Fruit fly (Drosophila melanogaster): Measurements from ENCODE around the gene CG32751.

The CG32751 gene

DNA sequence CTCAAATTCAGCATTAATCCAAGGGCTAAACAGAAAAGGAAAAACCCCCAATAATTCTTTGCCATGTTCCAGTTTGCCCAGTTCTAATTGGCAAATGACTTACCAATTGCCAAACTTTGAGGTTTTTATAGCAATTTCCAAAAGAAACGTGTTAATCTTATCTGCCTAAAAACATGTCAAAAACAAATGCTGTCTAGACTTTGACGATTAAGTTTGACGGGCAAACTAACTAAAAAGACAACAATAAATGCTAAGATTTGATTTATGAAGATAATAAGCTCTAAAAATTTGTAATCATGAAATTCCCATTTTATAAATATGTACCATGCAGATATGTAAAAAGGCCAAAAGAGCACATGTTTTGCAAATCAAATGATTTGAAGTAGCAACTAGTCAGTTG is at the start of gene CG32751:
TSS of gene CG32751 (minus strand) at position 101 of the 400 bp plus-strand sequence.
- TF ChIP-seq CG9705 (GFP tag; optimal IDR thresholded peaks at IDR 0.05) (no peak), Sp1 (GFP tag; optimal IDR thresholded peaks at IDR 0.05) (no peak), Hr78 (GFP tag; optimal IDR thresholded peaks at IDR 0.05) (no peak), tai (GFP tag; optimal IDR thresholded peaks at IDR 0.05) (no peak), h (GFP tag; optimal IDR thresholded peaks at IDR 0.05) (no peak), N (GFP tag; optimal IDR thresholded peaks at IDR 0.05) (no peak), sv (GFP tag; optimal IDR thresholded peaks at IDR 0.05) (no peak), sage (GFP tag; optimal IDR thresholded peaks at IDR 0.05) (no peak), Myc (optimal IDR thresholded peaks at IDR 0.05) (no peak), woc (GFP tag; optimal IDR thresholded peaks at IDR 0.05) (no peak), Jra (GFP tag; optimal IDR thresholded peaks at IDR 0.05) (no peak), HLH106 (tag; optimal IDR thresholded peaks at IDR 0.05) (no peak)

DNA sequence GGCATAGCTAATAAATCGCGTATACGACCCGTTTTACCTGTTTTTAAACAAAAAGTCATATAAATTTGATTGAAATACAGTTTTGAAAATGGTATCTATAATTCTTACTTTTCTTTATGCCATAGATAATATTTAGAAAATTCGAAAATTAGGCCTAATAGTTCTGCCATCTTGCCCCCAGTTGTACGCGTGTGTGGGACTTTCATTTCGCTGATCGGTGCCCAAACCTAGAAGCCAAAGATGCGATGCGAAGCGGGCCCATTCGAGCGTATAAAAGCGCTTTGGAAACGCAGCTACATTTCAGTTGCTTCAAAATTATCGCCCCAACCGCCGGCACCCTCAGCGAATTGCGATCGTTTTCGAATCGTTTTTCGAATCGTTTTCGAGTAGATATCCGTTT is 38.6 kb upstream of the CG32751 start, which contains the start of gene CG14445:
TSS of gene CG14445 (plus strand) at position 301 of the 400 bp plus-strand sequence.
- no peak for TF ChIP-seq h (GFP tag; optimal IDR thresholded peaks at IDR 0.05)
- no peak for TF ChIP-seq GATAd (GFP tag; optimal IDR thresholded peaks at IDR 0.05)

DNA sequence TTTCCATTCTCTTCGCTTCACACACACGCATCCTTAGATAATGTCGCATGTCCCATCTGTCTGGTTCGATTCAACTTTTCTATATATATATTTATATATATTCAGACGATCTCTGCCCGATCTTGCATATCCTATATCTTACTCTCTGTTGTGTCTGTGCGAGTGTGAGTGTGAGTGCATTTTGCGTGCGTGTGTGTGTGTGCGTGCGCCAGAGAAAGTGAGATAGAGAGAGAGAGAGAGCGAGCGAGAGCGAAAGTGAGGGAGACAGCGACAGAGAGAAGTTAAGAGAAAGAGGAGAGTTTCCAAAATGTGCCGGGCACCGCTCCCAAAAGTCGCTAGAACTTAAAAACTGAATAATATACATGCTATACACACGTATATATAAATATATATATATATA is 33.3 kb upstream of the CG32751 start:
- TF ChIP-seq sage (GFP tag; optimal IDR thresholded peaks at IDR 0.05): no peak
- no peak for TF ChIP-seq dl (GFP tag; optimal IDR thresholded peaks at IDR 0.05; ENCODE audit: insufficient read depth in 1 of 2, partially characterized antibody in 2 of 2)
- TF ChIP-seq woc (GFP tag; optimal IDR thresholded peaks at IDR 0.05): no peak
- no peak for TF ChIP-seq dsf (GFP tag; optimal IDR thresholded peaks at IDR 0.05; ENCODE audit: borderline replicate concordance)
- TF ChIP-seq Myc (optimal IDR thresholded peaks at IDR 0.05): no peak
- TF ChIP-seq Dfd (GFP tag; optimal IDR thresholded peaks at IDR 0.05): no peak
- no peak for TF ChIP-seq dmrt93B (GFP tag; optimal IDR thresholded peaks at IDR 0.05)
- TF ChIP-seq Dif (GFP tag; optimal IDR thresholded peaks at IDR 0.05; ENCODE audit: partially characterized antibody): no peak
- no peak for TF ChIP-seq foxo (GFP tag; optimal IDR thresholded peaks at IDR 0.05)
- TF ChIP-seq Hr78 (GFP tag; optimal IDR thresholded peaks at IDR 0.05): no peak
- no peak for TF ChIP-seq psq (GFP tag; optimal IDR thresholded peaks at IDR 0.05)
- no peak for TF ChIP-seq OdsH (GFP tag; optimal IDR thresholded peaks at IDR 0.05)
- no peak for TF ChIP-seq tai (GFP tag; optimal IDR thresholded peaks at IDR 0.05)
- no peak for TF ChIP-seq usp (GFP tag; optimal IDR thresholded peaks at IDR 0.05)
- TF ChIP-seq Mio (GFP tag; optimal IDR thresholded peaks at IDR 0.05): no peak
- TF ChIP-seq Rel (GFP tag; optimal IDR thresholded peaks at IDR 0.05): no peak
- no peak for TF ChIP-seq Rel (tag; optimal IDR thresholded peaks at IDR 0.05)
- no peak for TF ChIP-seq ey (GFP tag; optimal IDR thresholded peaks at IDR 0.05)
- TF ChIP-seq br (GFP tag; optimal IDR thresholded peaks at IDR 0.05): no peak
- no peak for TF ChIP-seq CG32264 (GFP tag; optimal IDR thresholded peaks at IDR 0.05)

DNA sequence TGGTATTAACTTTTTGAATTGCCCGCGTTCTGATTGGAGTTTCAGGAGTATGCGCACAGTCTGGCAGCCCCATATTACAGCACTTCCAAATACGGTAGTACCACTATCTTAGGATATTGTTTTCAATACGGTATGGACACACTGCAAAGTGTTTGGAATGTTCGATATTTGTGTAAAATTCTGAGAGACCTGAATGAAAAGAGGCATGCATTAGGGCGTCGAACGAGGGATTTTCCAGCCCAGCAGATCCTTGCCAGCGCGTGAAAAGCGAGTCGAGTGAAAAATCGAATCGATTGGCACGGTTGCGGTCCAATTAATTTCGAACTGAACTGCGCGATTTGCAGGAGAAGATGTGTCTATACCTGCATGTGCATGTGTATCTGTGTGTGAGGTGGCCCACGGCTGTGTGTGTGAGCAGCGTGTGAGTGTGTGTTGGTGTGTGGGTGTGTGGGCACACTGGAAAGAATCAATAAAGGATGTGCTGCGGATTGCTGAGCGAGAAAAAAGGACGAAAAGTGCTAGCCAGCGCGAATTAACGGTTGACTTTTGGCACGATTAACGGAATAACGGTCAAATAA is 27.1 kb upstream of the CG32751 start, which contains the start of gene dtn:
TSS of gene dtn (plus strand) at position 176 of the 578 bp plus-strand sequence.
- TF ChIP-seq woc (GFP tag; optimal IDR thresholded peaks at IDR 0.05): no peak
- TF ChIP-seq sage (GFP tag; optimal IDR thresholded peaks at IDR 0.05): no peak
- TF ChIP-seq rgr (GFP tag; optimal IDR thresholded peaks at IDR 0.05): no peak
- no peak for TF ChIP-seq Hr78 (GFP tag; optimal IDR thresholded peaks at IDR 0.05)
- peak; percentile 70 for TF ChIP-seq N (GFP tag; optimal IDR thresholded peaks at IDR 0.05)

DNA sequence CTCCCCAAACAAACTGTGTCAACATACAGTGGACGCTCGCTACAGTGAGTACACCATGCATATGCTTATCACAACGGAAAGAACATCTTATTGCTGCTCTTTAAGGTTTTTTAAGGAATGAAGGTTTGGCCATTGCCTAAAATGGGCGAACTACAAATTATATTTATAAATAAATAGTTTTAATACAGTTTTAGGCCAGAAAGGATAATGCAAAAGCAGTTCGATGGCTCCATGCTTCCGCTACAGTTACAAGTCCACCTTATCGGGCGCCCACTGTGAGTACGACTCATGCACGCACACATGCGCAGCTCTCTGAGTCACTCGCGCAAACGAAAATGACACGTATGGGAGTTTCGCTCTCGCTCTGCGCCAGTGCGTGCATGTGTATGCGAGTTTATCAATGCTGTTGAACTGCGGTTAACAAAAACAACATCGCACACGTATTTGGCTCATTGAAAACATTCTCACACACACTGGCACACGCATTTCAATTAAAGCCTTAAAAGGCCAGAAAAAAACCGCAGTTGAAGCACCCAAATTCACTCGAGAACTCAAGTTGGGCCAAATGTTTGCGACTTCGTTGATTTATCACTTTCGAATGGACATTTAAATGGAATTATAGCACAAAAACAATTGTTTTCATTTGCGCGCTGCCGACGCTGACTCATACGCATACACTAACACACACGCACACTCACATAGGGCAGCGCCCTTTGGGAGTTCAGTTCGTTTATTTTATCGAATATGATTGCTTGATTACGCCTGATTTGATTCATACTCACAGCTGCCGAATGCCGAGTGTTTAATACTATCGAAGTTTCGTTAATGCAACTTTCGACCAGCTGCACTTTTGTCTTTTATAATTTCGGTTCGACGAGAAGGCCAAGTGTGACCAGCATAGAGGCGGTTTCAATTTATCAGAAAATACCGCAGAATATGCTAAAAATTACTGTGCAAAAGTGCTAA is 26.1 kb upstream of the CG32751 start, which contains the start of gene sqh:
TSS of gene sqh (minus strand) at position 916 of the 966 bp plus-strand sequence.
- TF ChIP-seq OdsH (GFP tag; optimal IDR thresholded peaks at IDR 0.05) (peak; percentile 90), fru (GFP tag; optimal IDR thresholded peaks at IDR 0.05) (peak; percentile 82), HLH106 (tag; optimal IDR thresholded peaks at IDR 0.05) (peak; percentile 90), usp (GFP tag; optimal IDR thresholded peaks at IDR 0.05) (no peak), Mio (GFP tag; optimal IDR thresholded peaks at IDR 0.05) (peak; percentile 33), Jra (GFP tag; optimal IDR thresholded peaks at IDR 0.05) (peak; percentile 97), h (GFP tag; optimal IDR thresholded peaks at IDR 0.05) (peak; percentile 88), CG9705 (GFP tag; optimal IDR thresholded peaks at IDR 0.05) (peak; percentile 85), Dif (GFP tag; optimal IDR thresholded peaks at IDR 0.05; ENCODE audit: partially characterized antibody) (peak; percentile 24), N (GFP tag; optimal IDR thresholded peaks at IDR 0.05) (peak; percentile 26), Rel (GFP tag; optimal IDR thresholded peaks at IDR 0.05) (peak; percentile 79), Rel (tag; optimal IDR thresholded peaks at IDR 0.05) (peak; percentile 70), Hnf4 (GFP tag; optimal IDR thresholded peaks at IDR 0.05) (peak; percentile 82), dsf (GFP tag; optimal IDR thresholded peaks at IDR 0.05; ENCODE audit: borderline replicate concordance) (no peak), sage (GFP tag; optimal IDR thresholded peaks at IDR 0.05) (peak; percentile 83), woc (GFP tag; optimal IDR thresholded peaks at IDR 0.05) (peak; percentile 90), Sp1 (GFP tag; optimal IDR thresholded peaks at IDR 0.05) (peak; percentile 91), psq (GFP tag; optimal IDR thresholded peaks at IDR 0.05) (peak; percentile 85), dmrt93B (GFP tag; optimal IDR thresholded peaks at IDR 0.05) (peak; percentile 83), pan (optimal IDR thresholded peaks at IDR 0.05) (no peak), CG32264 (GFP tag; optimal IDR thresholded peaks at IDR 0.05) (peak; percentile 45), rgr (GFP tag; optimal IDR thresholded peaks at IDR 0.05) (peak; percentile 89), brk (GFP tag; optimal IDR thresholded peaks at IDR 0.05) (peak; percentile 84), ey (GFP tag; optimal IDR thresholded peaks at IDR 0.05) (peak; percentile 82), lola (GFP tag; optimal IDR thresholded peaks at IDR 0.05) (no peak), foxo (GFP tag; optimal IDR thresholded peaks at IDR 0.05) (peak in 1 of 2 experiments; percentile 91), sv (GFP tag; optimal IDR thresholded peaks at IDR 0.05) (peak; percentile 81), tai (GFP tag; optimal IDR thresholded peaks at IDR 0.05) (no peak), Dfd (GFP tag; optimal IDR thresholded peaks at IDR 0.05) (no peak), jim (GFP tag; optimal IDR thresholded peaks at IDR 0.05) (peak; percentile 27), br (GFP tag; optimal IDR thresholded peaks at IDR 0.05) (peak; percentile 84)

Data from whole organism, wandering third instar larva.